Worm (Caenorhabditis elegans) whole organism, early embryonic: Measurements from ENCODE around the gene smex-1.

Source experiments
- B0310.2 ChIP-seq: sonication (generic microtip); optimal IDR thresholded peaks from 2 replicates; lab custom pipeline; 2016; ENCODE audit warnings: mild to moderate bottlenecking, missing genetic modification characterization, missing compliant biosample characterization
- F13C5.2 ChIP-seq: sonication (generic microtip); optimal IDR thresholded peaks from 2 replicates; lab custom pipeline; 2017; ENCODE audit warnings: mild to moderate bottlenecking, missing genetic modification characterization, inconsistent platforms, missing compliant biosample characterization
- ama-1 ChIP-seq: fragments of 150-350 bp; optimal IDR thresholded peaks from 2 replicates; lab custom pipeline; 2014
- ceh-36 ChIP-seq: sonication (generic microtip); optimal IDR thresholded peaks from 2 replicates; lab custom pipeline; 2016; ENCODE audit warnings: missing genetic modification characterization, inconsistent platforms, missing compliant biosample characterization
- flt-1 ChIP-seq: fragments of 200-800 bp; sonication (Bioruptor generic); IDR thresholded peaks from 2 replicates; pipeline ENCODE4 v1.3.6; 2022; ENCODE audit warnings: missing genetic modification characterization, missing compliant biosample characterization
- hmbx-1 ChIP-seq: sonication (generic microtip); optimal IDR thresholded peaks from 2 replicates; lab custom pipeline; 2016; ENCODE audit warnings: mild to moderate bottlenecking, missing genetic modification characterization, missing compliant biosample characterization
- hmg-4 ChIP-seq: fragments of 200-800 bp; sonication (Bioruptor generic); optimal IDR thresholded peaks from 2 replicates; lab custom pipeline; 2018; ENCODE audit warnings: mild to moderate bottlenecking, missing genetic modification characterization, missing compliant biosample characterization
- hnd-1 ChIP-seq: sonication (generic microtip); optimal IDR thresholded peaks from 2 replicates; lab custom pipeline; 2016; ENCODE audit warnings: missing genetic modification characterization, missing compliant biosample characterization
- pes-1 ChIP-seq: fragments of 200-800 bp; sonication (Bioruptor generic); IDR thresholded peaks from 2 replicates; pipeline ENCODE4 v1.3.6; 2022; ENCODE audit warnings: missing genetic modification reagents, missing genetic modification characterization, missing compliant biosample characterization
- scrt-1 ChIP-seq: fragments of 200-800 bp; sonication (Bioruptor generic); IDR thresholded peaks from 2 replicates; pipeline ENCODE4 v1.3.6; 2022; ENCODE audit warnings: missing genetic modification characterization, missing compliant biosample characterization
- sea-1 ChIP-seq: fragments of 200-800 bp; sonication (Bioruptor generic); conservative IDR thresholded peaks from 2 replicates; pipeline ENCODE4 v1.3.6; 2022; ENCODE audit warnings: missing genetic modification characterization, missing compliant biosample characterization
- tra-4 ChIP-seq: sonication (generic microtip); optimal IDR thresholded peaks from 2 replicates; lab custom pipeline; 2017; ENCODE audit warnings: missing genetic modification characterization, missing compliant biosample characterization

DNA sequence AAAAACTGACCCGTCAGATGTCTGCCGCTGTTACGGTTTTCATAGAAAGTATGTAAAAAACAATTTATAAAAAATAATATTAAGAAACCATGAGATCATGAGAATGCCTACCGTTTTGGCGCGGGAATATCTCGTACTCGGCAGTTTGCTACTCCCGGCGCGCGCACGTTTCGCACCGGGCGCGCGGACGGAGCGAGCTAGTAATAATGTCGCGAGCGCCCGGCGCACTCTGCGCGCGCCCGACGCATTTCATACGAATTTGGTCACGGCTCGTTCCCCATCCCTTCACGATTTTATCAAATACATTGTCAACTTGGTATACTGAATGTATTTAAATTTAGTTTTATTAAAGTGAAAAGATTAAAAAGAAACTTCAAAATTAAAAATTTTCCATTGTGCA lies 30.1 kb upstream of the smex-1 start:
- TF ChIP-seq ama-1 (lab: Kevin White, UChicago) (no peak), hmbx-1 (tag; lab: Kevin White, UChicago) (no peak), flt-1 (GFP tag; lab: Robert Waterston, UW) (no peak), tra-4 (tag; lab: Kevin White, UChicago) (no peak), F13C5.2 (tag; lab: Kevin White, UChicago) (no peak), ceh-36 (no peak), B0310.2 (no peak), hmg-4 (GFP tag; lab: Kevin White, UChicago) (no peak), sea-1 (GFP tag; lab: Robert Waterston, UW) (no peak), pes-1 (GFP tag; lab: Robert Waterston, UW) (no peak), scrt-1 (no peak), hnd-1 (tag; lab: Kevin White, UChicago) (no peak)
